Fruit fly (Drosophila melanogaster) whole organism, embryonic: Measurements from ENCODE around the gene CG15717.

ENCODE experiments used
- CG11093 ChIP-seq: fragments of 200-800 bp; sonication (Bioruptor generic); IDR thresholded peaks from 3 replicates; pipeline ENCODE4 v1.3.6; 2022; ENCODE audit warnings: missing biosample characterization, missing genetic modification characterization
- CG11398 ChIP-seq: fragments of 200-800 bp; sonication (Bioruptor generic); optimal IDR thresholded peaks from 2 replicates; lab custom pipeline; 2016; ENCODE audit warnings: missing biosample characterization, missing genetic modification characterization
- CG11723 ChIP-seq: fragments of 200-800 bp; sonication (Bioruptor generic); optimal IDR thresholded peaks from 2 replicates; lab custom pipeline; 2017; ENCODE audit warnings: missing biosample characterization, mild to moderate bottlenecking, missing genetic modification characterization
- CG13287 ChIP-seq: fragments of 200-800 bp; sonication (Bioruptor generic); IDR thresholded peaks from 2 replicates; pipeline ENCODE4 v1.3.6; 2022; ENCODE audit warnings: missing biosample characterization, missing genetic modification characterization; ENCODE audit not compliant: partially characterized antibody
- CG13624 ChIP-seq: fragments of 200-800 bp; sonication (Bioruptor generic); optimal IDR thresholded peaks from 2 replicates; lab custom pipeline; 2016; ENCODE audit warnings: missing biosample characterization, missing genetic modification characterization
- CG17359 ChIP-seq: fragments of 200-800 bp; sonication (Bioruptor generic); optimal IDR thresholded peaks from 3 replicates; lab custom pipeline; 2018; ENCODE audit warnings: missing biosample characterization, mild to moderate bottlenecking, missing genetic modification characterization, moderate library complexity
- CG1832 ChIP-seq: fragments of 200-800 bp; sonication (Bioruptor generic); optimal IDR thresholded peaks from 2 replicates; lab custom pipeline; 2017; ENCODE audit warnings: missing biosample characterization, mild to moderate bottlenecking, missing genetic modification characterization, inconsistent platforms
- CG2120 ChIP-seq: fragments of 200-800 bp; sonication (Bioruptor generic); optimal IDR thresholded peaks from 3 replicates; lab custom pipeline; 2016; ENCODE audit warnings: missing biosample characterization, missing genetic modification characterization
- CG32772 ChIP-seq: fragments of 200-800 bp; sonication (Bioruptor generic); IDR thresholded peaks from 2 replicates; pipeline ENCODE4 v1.3.6; 2022; ENCODE audit warnings: missing biosample characterization, missing genetic modification characterization
- CG34422 ChIP-seq: fragments of 200-800 bp; sonication (Bioruptor generic); IDR thresholded peaks from 3 replicates; pipeline ENCODE4 v1.3.6; 2022; ENCODE audit warnings: missing biosample characterization, missing genetic modification characterization
- CG7271 ChIP-seq: fragments of 200-800 bp; sonication (Bioruptor generic); optimal IDR thresholded peaks from 2 replicates; lab custom pipeline; 2018; ENCODE audit warnings: missing biosample characterization, mild to moderate bottlenecking, missing genetic modification characterization, moderate library complexity
- CG7357 ChIP-seq: fragments of 200-800 bp; sonication (Bioruptor generic); IDR thresholded peaks from 3 replicates; pipeline ENCODE4 v1.3.6; 2022; ENCODE audit warnings: missing biosample characterization, missing genetic modification characterization
- CG8944 ChIP-seq: fragments of 200-800 bp; sonication (Bioruptor generic); optimal IDR thresholded peaks from 3 replicates; lab custom pipeline; 2016; ENCODE audit warnings: missing biosample characterization, missing genetic modification characterization
- CG9817 ChIP-seq: fragments of 200-800 bp; sonication (Bioruptor generic); optimal IDR thresholded peaks from 2 replicates; lab custom pipeline; 2018; ENCODE audit warnings: missing biosample characterization, mild to moderate bottlenecking, missing genetic modification characterization, moderate library complexity
- CG9876 ChIP-seq: fragments of 200-800 bp; sonication (Bioruptor generic); optimal IDR thresholded peaks from 2 replicates; lab custom pipeline; 2016; ENCODE audit warnings: missing biosample characterization, missing genetic modification characterization
- Dp ChIP-seq: fragments of 200-800 bp; sonication (Bioruptor generic); optimal IDR thresholded peaks from 2 replicates; lab custom pipeline; 2018; ENCODE audit warnings: missing biosample characterization, mild to moderate bottlenecking, missing genetic modification characterization, moderate library complexity
- Med ChIP-seq: fragments of 200-800 bp; sonication (Bioruptor generic); peaks from one replicate; lab custom pipeline; 2016; ENCODE audit warnings: missing biosample characterization, missing genetic modification characterization, mild to moderate bottlenecking, inconsistent platforms, moderate library complexity
- Mes4 ChIP-seq: fragments of 200-800 bp; sonication (Bioruptor generic); optimal IDR thresholded peaks from 2 replicates; lab custom pipeline; 2016; ENCODE audit warnings: missing biosample characterization, missing genetic modification characterization
- Myb ChIP-seq: fragments of 200-800 bp; sonication (Bioruptor generic); optimal IDR thresholded peaks from 2 replicates; lab custom pipeline; 2016; ENCODE audit warnings: missing biosample characterization, missing genetic modification characterization
- Tbp ChIP-seq: fragments of >200 bp; optimal IDR thresholded peaks from 2 replicates; lab custom pipeline; 2018; ENCODE audit warnings: missing biosample characterization, missing genetic modification characterization
- bbx ChIP-seq: fragments of 200-800 bp; sonication (Bioruptor generic); IDR thresholded peaks from 2 replicates; pipeline ENCODE4 v1.3.6; 2022; ENCODE audit warnings: missing biosample characterization, missing genetic modification characterization; ENCODE audit not compliant: partially characterized antibody
- bcd ChIP-seq: fragments of 200-800 bp; sonication (Bioruptor generic); optimal IDR thresholded peaks from 2 replicates; lab custom pipeline; 2017; ENCODE audit warnings: missing biosample characterization, mild to moderate bottlenecking, missing genetic modification characterization
- cg ChIP-seq: fragments of 200-800 bp; sonication (Bioruptor generic); optimal IDR thresholded peaks from 3 replicates; lab custom pipeline; 2019; ENCODE audit warnings: missing biosample characterization, mild to moderate bottlenecking, missing genetic modification characterization, moderate library complexity
- chm ChIP-seq: fragments of 200-800 bp; sonication (Bioruptor generic); IDR thresholded peaks from 2 replicates; pipeline ENCODE4 v1.3.6; 2022; ENCODE audit warnings: missing biosample characterization, missing genetic modification characterization
- croc ChIP-seq: fragments of 200-800 bp; sonication (Bioruptor generic); conservative IDR thresholded peaks from 3 replicates; pipeline ENCODE4 v1.3.6; 2022; ENCODE audit warnings: missing biosample characterization, missing genetic modification characterization
- dm ChIP-seq: fragments of 200-800 bp; sonication (Bioruptor generic); optimal IDR thresholded peaks from 3 replicates; lab custom pipeline; 2016; ENCODE audit warnings: missing biosample characterization, missing genetic modification characterization
- dmrt11E ChIP-seq: fragments of 200-800 bp; sonication (Bioruptor generic); optimal IDR thresholded peaks from 3 replicates; lab custom pipeline; 2018; ENCODE audit warnings: missing biosample characterization, mild to moderate bottlenecking, missing genetic modification characterization, moderate library complexity
- eve ChIP-seq, 2 experiments: fragments of >200 bp; optimal IDR thresholded peaks; 2 replicates each; lab custom pipeline; 2017; ENCODE audit warnings: missing biosample characterization in 2 of 2, missing genetic modification characterization in 2 of 2
- gsb ChIP-seq: fragments of 200-800 bp; sonication (Bioruptor generic); IDR thresholded peaks from 2 replicates; pipeline ENCODE4 v1.3.6; 2022; ENCODE audit warnings: missing biosample characterization, missing genetic modification characterization
- ham ChIP-seq: fragments of 200-800 bp; sonication (Bioruptor generic); IDR thresholded peaks from 2 replicates; pipeline ENCODE4 v1.3.6; 2022; ENCODE audit warnings: missing biosample characterization, missing genetic modification characterization
- hb ChIP-seq: fragments of 200-800 bp; sonication (Bioruptor generic); IDR thresholded peaks from 3 replicates; pipeline ENCODE4 v1.3.6; 2022; ENCODE audit warnings: missing biosample characterization, missing genetic modification characterization; ENCODE audit not compliant: partially characterized antibody
- her ChIP-seq: fragments of 200-800 bp; sonication (Bioruptor generic); optimal IDR thresholded peaks from 2 replicates; lab custom pipeline; 2016; ENCODE audit warnings: missing biosample characterization, missing genetic modification characterization
- jumu ChIP-seq: fragments of 200-800 bp; sonication (Bioruptor generic); optimal IDR thresholded peaks from 3 replicates; lab custom pipeline; 2016; ENCODE audit warnings: missing biosample characterization, missing genetic modification characterization
- lilli ChIP-seq: fragments of 200-800 bp; sonication (Bioruptor generic); optimal IDR thresholded peaks from 3 replicates; lab custom pipeline; 2016; ENCODE audit warnings: missing biosample characterization, missing genetic modification characterization
- luna ChIP-seq: fragments of 200-800 bp; sonication (Bioruptor generic); optimal IDR thresholded peaks from 2 replicates; lab custom pipeline; 2016; ENCODE audit warnings: missing biosample characterization, missing genetic modification characterization
- nau ChIP-seq: fragments of 200-800 bp; sonication (Bioruptor generic); optimal IDR thresholded peaks from 3 replicates; lab custom pipeline; 2017; ENCODE audit warnings: missing biosample characterization, mild to moderate bottlenecking, missing genetic modification characterization, missing genetic modification reagents
- oc ChIP-seq: fragments of 200-800 bp; sonication (Bioruptor generic); optimal IDR thresholded peaks from 2 replicates; lab custom pipeline; 2018; ENCODE audit warnings: missing biosample characterization, mild to moderate bottlenecking, missing genetic modification characterization, moderate library complexity
- pan ChIP-seq, 4 experiments: fragments of >200 bp in 3 of 4; fragments of 200-800 bp in 1 of 4; sonication (Bioruptor generic) in 1 of 4; optimal IDR thresholded peaks in 3 of 4; IDR thresholded peaks in 1 of 4; 2 replicates each; pipeline versions ENCODE4 v1.3.6 to Lab custom; 2017 to 2022; ENCODE audit warnings: missing biosample characterization in 2 of 4, missing genetic modification characterization in 2 of 4, mixed read lengths in 1 of 4
- repo ChIP-seq: fragments of 200-800 bp; sonication (Bioruptor generic); optimal IDR thresholded peaks from 2 replicates; lab custom pipeline; 2016; ENCODE audit warnings: missing biosample characterization, missing genetic modification characterization
- slbo ChIP-seq: fragments of 200-800 bp; sonication (Bioruptor generic); IDR thresholded peaks from 2 replicates; pipeline ENCODE4 v1.3.6; 2022; ENCODE audit warnings: missing biosample characterization, missing genetic modification characterization
- slou ChIP-seq: fragments of 200-800 bp; sonication (Bioruptor generic); optimal IDR thresholded peaks from 3 replicates; lab custom pipeline; 2016; ENCODE audit warnings: missing biosample characterization, missing genetic modification characterization
- tup ChIP-seq: fragments of 200-800 bp; sonication (Bioruptor generic); optimal IDR thresholded peaks from 2 replicates; lab custom pipeline; 2016; ENCODE audit warnings: missing biosample characterization, mild to moderate bottlenecking, missing genetic modification characterization, moderate library complexity
- unc-4 ChIP-seq: fragments of 200-800 bp; sonication (Bioruptor generic); IDR thresholded peaks from 2 replicates; pipeline ENCODE4 v1.3.6; 2022; ENCODE audit warnings: missing biosample characterization, missing genetic modification characterization; ENCODE audit not compliant: partially characterized antibody
- usp ChIP-seq: fragments of >200 bp; optimal IDR thresholded peaks from 2 replicates; lab custom pipeline; 2017; ENCODE audit warnings: missing biosample characterization, missing genetic modification characterization
- vvl ChIP-seq: fragments of 200-800 bp; sonication (Bioruptor generic); IDR thresholded peaks from 2 replicates; pipeline ENCODE4 v1.3.6; 2022; ENCODE audit warnings: missing biosample characterization, missing genetic modification characterization
- wek ChIP-seq: fragments of 200-800 bp; sonication (Bioruptor generic); optimal IDR thresholded peaks from 3 replicates; lab custom pipeline; 2018; ENCODE audit warnings: missing biosample characterization, mild to moderate bottlenecking, missing genetic modification characterization, moderate library complexity
- wor ChIP-seq: fragments of 200-800 bp; sonication (Bioruptor generic); IDR thresholded peaks from 2 replicates; pipeline ENCODE4 v1.3.6; 2022; ENCODE audit warnings: missing biosample characterization, missing genetic modification characterization

CG15717 gene

dm6 chrX:13114861-13115260, 13.9 kb upstream of the CG15717 start, which contains the start of gene CG42237 (continued):
- TF ChIP-seq pan (optimal IDR thresholded peaks at IDR 0.05; lab: Kevin White, UChicago) (no peak), pan (GFP tag; optimal IDR thresholded peaks at IDR 0.05 in 1 of 2, IDR thresholded peaks at IDR 0.05 in 1 of 2) (no peak), jumu (GFP tag; lab: Kevin White, UChicago) (no peak), wor (GFP tag; lab: Robert Waterston, UW) (no peak), ham (GFP tag; lab: Robert Waterston, UW) (no peak), hb (GFP tag; lab: Robert Waterston, UW) (no peak), Med (GFP tag; lab: Kevin White, UChicago) (peak; percentile 72), CG17359 (tag; lab: Kevin White, UChicago) (no peak), luna (GFP tag; lab: Kevin White, UChicago) (no peak), CG8944 (GFP tag; lab: Kevin White, UChicago) (no peak), CG9817 (tag; lab: Kevin White, UChicago) (no peak), usp (GFP tag; lab: Kevin White, UChicago) (no peak), bcd (GFP tag; lab: Kevin White, UChicago) (no peak), wek (no peak), tup (GFP tag; lab: Kevin White, UChicago) (no peak), croc (GFP tag; lab: Robert Waterston, UW) (no peak), oc (tag; lab: Kevin White, UChicago) (no peak), CG34422 (GFP tag; lab: Robert Waterston, UW) (no peak), Tbp (GFP tag; lab: Kevin White, UChicago) (no peak), eve (GFP tag; optimal IDR thresholded peaks at IDR 0.05; lab: Kevin White, UChicago) (no peak), slbo (GFP tag; lab: Robert Waterston, UW) (no peak), CG32772 (peak; percentile 40; the same call in 1 of the 2 replicates), CG11723 (GFP tag; lab: Kevin White, UChicago) (no peak), CG7357 (GFP tag; lab: Robert Waterston, UW) (no peak), Myb (GFP tag; lab: Kevin White, UChicago) (no peak), chm (peak; percentile 21; the same call in 1 of the 2 replicates), CG7271 (tag; lab: Kevin White, UChicago) (no peak), cg (GFP tag; lab: Kevin White, UChicago) (no peak), her (GFP tag; lab: Kevin White, UChicago) (no peak), lilli (GFP tag; lab: Kevin White, UChicago) (no peak), Dp (GFP tag; lab: Kevin White, UChicago) (no peak), dm (GFP tag; lab: Kevin White, UChicago) (no peak), CG13287 (0 out of 2 replicates have a peak, but pooled peaks have one; percentile 10), CG11093 (GFP tag; lab: Robert Waterston, UW) (no peak), Mes4 (no peak), CG2120 (no peak), vvl (GFP tag; lab: Robert Waterston, UW) (0 out of 2 replicates have a peak, but pooled peaks have one; percentile 43), gsb (GFP tag; lab: Robert Waterston, UW) (no peak), CG9876 (GFP tag; lab: Kevin White, UChicago) (no peak), slou (GFP tag; lab: Kevin White, UChicago) (no peak), CG13624 (GFP tag; lab: Kevin White, UChicago) (no peak), dmrt11E (tag; lab: Kevin White, UChicago) (no peak), CG1832 (GFP tag; lab: Kevin White, UChicago) (no peak), nau (GFP tag; lab: Kevin White, UChicago) (no peak), repo (GFP tag; lab: Kevin White, UChicago) (no peak), bbx (GFP tag; lab: Robert Waterston, UW) (no peak), CG11398 (GFP tag; lab: Kevin White, UChicago) (no peak), unc-4 (GFP tag; lab: Robert Waterston, UW) (no peak)
